Fruit fly (Drosophila melanogaster): Measurements from ENCODE around the gene tkv.

The tkv gene

dm6 chr2L:5228581-5229077, 42.6 kb downstream of the tkv start (continued):
- TF ChIP-seq Opbp (GFP tag; IDR thresholded peaks at IDR 0.05; ENCODE audit: partially characterized antibody) = no peak
- no peak for TF ChIP-seq disco-r (GFP tag; optimal IDR thresholded peaks at IDR 0.05)
- TF ChIP-seq Elba2 (GFP tag; optimal IDR thresholded peaks at IDR 0.05) = no peak
- no peak for TF ChIP-seq Six4 (GFP tag; optimal IDR thresholded peaks at IDR 0.05)
- no peak for TF ChIP-seq CG15011 (GFP tag; optimal IDR thresholded peaks at IDR 0.05)
- TF ChIP-seq sens (GFP tag) = no peak
- TF ChIP-seq PHDP (tag; optimal IDR thresholded peaks at IDR 0.05) = peak; percentile 3
- peak; percentile 74 for TF ChIP-seq abd-A (tag; optimal IDR thresholded peaks at IDR 0.05)
- no peak for TF ChIP-seq CG10959 (GFP tag; IDR thresholded peaks at IDR 0.05)
- TF ChIP-seq CG3838 (GFP tag; optimal IDR thresholded peaks at IDR 0.05) = no peak
- TF ChIP-seq ara (GFP tag; IDR thresholded peaks at IDR 0.05) = no peak
- TF ChIP-seq CG12299 (tag; optimal IDR thresholded peaks at IDR 0.05) = no peak
- peak; percentile 19 for TF ChIP-seq Asciz (GFP tag; optimal IDR thresholded peaks at IDR 0.05)
- no peak for TF ChIP-seq CG7963 (GFP tag; IDR thresholded peaks at IDR 0.05; ENCODE audit: partially characterized antibody)
- TF ChIP-seq CG1832 (GFP tag; optimal IDR thresholded peaks at IDR 0.05) = no peak
- TF ChIP-seq CG9437 (GFP tag; optimal IDR thresholded peaks at IDR 0.05) = no peak
- TF ChIP-seq E2f2 (GFP tag; IDR thresholded peaks at IDR 0.05) = no peak
- no peak for TF ChIP-seq pfk (GFP tag; optimal IDR thresholded peaks at IDR 0.05)
- TF ChIP-seq CG11247 (GFP tag; IDR thresholded peaks at IDR 0.05) = no peak
- TF ChIP-seq eve (GFP tag; optimal IDR thresholded peaks at IDR 0.05) = no peak
- no peak for TF ChIP-seq D19B (GFP tag; optimal IDR thresholded peaks at IDR 0.05)
- no peak for TF ChIP-seq Hsf (GFP tag; optimal IDR thresholded peaks at IDR 0.05)
- no peak for TF ChIP-seq sug (tag; optimal IDR thresholded peaks at IDR 0.05)
- TF ChIP-seq ap (GFP tag; IDR thresholded peaks at IDR 0.05) = no peak
- TF ChIP-seq CG6689 (GFP tag; IDR thresholded peaks at IDR 0.05) = no peak
- no peak for TF ChIP-seq Camta (GFP tag; optimal IDR thresholded peaks at IDR 0.05)
- no peak for TF ChIP-seq CG4820 (GFP tag; optimal IDR thresholded peaks at IDR 0.05)
- TF ChIP-seq CG43689 (GFP tag; IDR thresholded peaks at IDR 0.05) = no peak
- no peak for TF ChIP-seq Nf-YC (tag; optimal IDR thresholded peaks at IDR 0.05)
- no peak for TF ChIP-seq CG9876 (GFP tag; optimal IDR thresholded peaks at IDR 0.05)
- TF ChIP-seq CG14965 (GFP tag; optimal IDR thresholded peaks at IDR 0.05; ENCODE audit: borderline replicate concordance) = no peak
- no peak for TF ChIP-seq luna (GFP tag; optimal IDR thresholded peaks at IDR 0.05)
- no peak for TF ChIP-seq bsh (GFP tag; optimal IDR thresholded peaks at IDR 0.05)
- TF ChIP-seq CG17361 (GFP tag; IDR thresholded peaks at IDR 0.05) = no peak
- TF ChIP-seq CG16779 (GFP tag; IDR thresholded peaks at IDR 0.05) = no peak
- TF ChIP-seq pnt (GFP tag; optimal IDR thresholded peaks at IDR 0.05) = no peak
- no peak for TF ChIP-seq org-1 (GFP tag; optimal IDR thresholded peaks at IDR 0.05)
- no peak for TF ChIP-seq CG12155 (GFP tag; optimal IDR thresholded peaks at IDR 0.05)
- TF ChIP-seq CG10543 (GFP tag; optimal IDR thresholded peaks at IDR 0.05) = no peak
- TF ChIP-seq MESR4 (GFP tag; optimal IDR thresholded peaks at IDR 0.05) = no peak
- TF ChIP-seq CoRest (tag; optimal IDR thresholded peaks at IDR 0.05) = peak; percentile 11
- no peak for TF ChIP-seq tup (GFP tag; optimal IDR thresholded peaks at IDR 0.05)
- no peak for TF ChIP-seq gem (tag; optimal IDR thresholded peaks at IDR 0.05)
- no peak for TF ChIP-seq CG8281 (tag; optimal IDR thresholded peaks at IDR 0.05)
- no peak for TF ChIP-seq CG3995 (GFP tag; optimal IDR thresholded peaks at IDR 0.05)
- no peak for TF ChIP-seq stwl (tag; optimal IDR thresholded peaks at IDR 0.05)
- no peak for TF ChIP-seq mld (GFP tag; IDR thresholded peaks at IDR 0.05; ENCODE audit: partially characterized antibody)
- no peak for TF ChIP-seq CG6272 (GFP tag; IDR thresholded peaks at IDR 0.05)
- peak; percentile 52 for TF ChIP-seq kni (GFP tag; optimal IDR thresholded peaks at IDR 0.05)
- TF ChIP-seq CG30020 (tag; optimal IDR thresholded peaks at IDR 0.05) = no peak
- TF ChIP-seq CG13123 (GFP tag; optimal IDR thresholded peaks at IDR 0.05) = no peak
- TF ChIP-seq psq (GFP tag; optimal IDR thresholded peaks at IDR 0.05) = no peak
